Fruit fly (Drosophila melanogaster) whole organism, embryonic: Measurements from ENCODE around the gene cup.

Experiments
- ATbp ChIP-seq: fragments of 200-800 bp; sonication (Bioruptor generic); optimal IDR thresholded peaks from 2 replicates; lab custom pipeline; 2017; ENCODE audit warnings: missing biosample characterization, mild to moderate bottlenecking, missing genetic modification characterization, missing genetic modification reagents
- Asciz ChIP-seq: fragments of 200-800 bp; sonication (Bioruptor generic); optimal IDR thresholded peaks from 2 replicates; lab custom pipeline; 2017; ENCODE audit warnings: missing biosample characterization, mild to moderate bottlenecking, missing genetic modification characterization, missing genetic modification reagents
- BEAF-32 ChIP-seq: fragments of 200-800 bp; sonication (Bioruptor generic); optimal IDR thresholded peaks from 3 replicates; lab custom pipeline; 2017; ENCODE audit warnings: missing biosample characterization, missing genetic modification characterization, mild to moderate bottlenecking, moderate library complexity, missing genetic modification reagents
- BtbVII ChIP-seq: fragments of 200-800 bp; sonication (Bioruptor generic); optimal IDR thresholded peaks from 3 replicates; lab custom pipeline; 2017; ENCODE audit warnings: missing biosample characterization, mild to moderate bottlenecking, missing genetic modification characterization
- CG10147 ChIP-seq: fragments of 200-800 bp; sonication (Bioruptor generic); optimal IDR thresholded peaks from 2 replicates; lab custom pipeline; 2019; ENCODE audit warnings: missing biosample characterization, mild to moderate bottlenecking, missing genetic modification characterization, moderate library complexity
- CG10431 ChIP-seq: fragments of 200-800 bp; sonication (Bioruptor generic); optimal IDR thresholded peaks from 3 replicates; lab custom pipeline; 2018; ENCODE audit warnings: missing biosample characterization, mild to moderate bottlenecking, missing genetic modification characterization
- CG11398 ChIP-seq: fragments of 200-800 bp; sonication (Bioruptor generic); optimal IDR thresholded peaks from 2 replicates; lab custom pipeline; 2016; ENCODE audit warnings: missing biosample characterization, missing genetic modification characterization
- CG11723 ChIP-seq: fragments of 200-800 bp; sonication (Bioruptor generic); optimal IDR thresholded peaks from 2 replicates; lab custom pipeline; 2017; ENCODE audit warnings: missing biosample characterization, mild to moderate bottlenecking, missing genetic modification characterization
- CG14441 ChIP-seq: fragments of 200-800 bp; sonication (Bioruptor generic); IDR thresholded peaks from 2 replicates; pipeline ENCODE4 v1.3.6; 2022; ENCODE audit warnings: missing biosample characterization, missing genetic modification characterization
- CG15269 ChIP-seq: fragments of 200-800 bp; sonication (Bioruptor generic); optimal IDR thresholded peaks from 2 replicates; lab custom pipeline; 2018; ENCODE audit warnings: missing biosample characterization, mild to moderate bottlenecking, missing genetic modification characterization, moderate library complexity
- CG15479 ChIP-seq: fragments of 200-800 bp; sonication (Bioruptor generic); optimal IDR thresholded peaks from 3 replicates; lab custom pipeline; 2019; ENCODE audit warnings: missing biosample characterization, mild to moderate bottlenecking, missing genetic modification characterization, moderate library complexity
- CG15601 ChIP-seq: fragments of 200-800 bp; sonication (Bioruptor generic); optimal IDR thresholded peaks from 3 replicates; lab custom pipeline; 2019; ENCODE audit warnings: missing biosample characterization, mild to moderate bottlenecking, missing genetic modification characterization, moderate library complexity
- CG1603 ChIP-seq: fragments of 200-800 bp; sonication (Bioruptor generic); optimal IDR thresholded peaks from 2 replicates; lab custom pipeline; 2019; ENCODE audit warnings: missing biosample characterization, mild to moderate bottlenecking, missing genetic modification characterization, moderate library complexity
- CG2116 ChIP-seq: fragments of 200-800 bp; sonication (Bioruptor generic); optimal IDR thresholded peaks from 3 replicates; lab custom pipeline; 2018; ENCODE audit warnings: missing biosample characterization, mild to moderate bottlenecking, missing genetic modification characterization
- CG30403 ChIP-seq: fragments of 200-800 bp; sonication (Bioruptor generic); optimal IDR thresholded peaks from 3 replicates; lab custom pipeline; 2016; ENCODE audit warnings: missing biosample characterization, missing genetic modification characterization
- CG33213 ChIP-seq: fragments of 200-800 bp; sonication (Bioruptor generic); optimal IDR thresholded peaks from 3 replicates; lab custom pipeline; 2016; ENCODE audit warnings: missing biosample characterization, missing genetic modification characterization
- CG4730 ChIP-seq: fragments of 200-800 bp; sonication (Bioruptor generic); IDR thresholded peaks from 2 replicates; pipeline ENCODE4 v1.3.6; 2022; ENCODE audit warnings: missing biosample characterization, missing genetic modification characterization
- CG5953 ChIP-seq: fragments of 200-800 bp; sonication (Bioruptor generic); IDR thresholded peaks from 2 replicates; pipeline ENCODE4 v1.3.6; 2022; ENCODE audit warnings: missing biosample characterization, missing genetic modification characterization
- CG8944 ChIP-seq: fragments of 200-800 bp; sonication (Bioruptor generic); optimal IDR thresholded peaks from 3 replicates; lab custom pipeline; 2016; ENCODE audit warnings: missing biosample characterization, missing genetic modification characterization
- CG9727 ChIP-seq: fragments of 200-800 bp; sonication (Bioruptor generic); optimal IDR thresholded peaks from 3 replicates; lab custom pipeline; 2017; ENCODE audit warnings: missing biosample characterization, mild to moderate bottlenecking, missing genetic modification characterization
- CG9876 ChIP-seq: fragments of 200-800 bp; sonication (Bioruptor generic); optimal IDR thresholded peaks from 2 replicates; lab custom pipeline; 2016; ENCODE audit warnings: missing biosample characterization, missing genetic modification characterization
- Drgx ChIP-seq: fragments of 200-800 bp; sonication (Bioruptor generic); IDR thresholded peaks from 2 replicates; pipeline ENCODE4 v1.3.6; 2022; ENCODE audit warnings: missing biosample characterization, missing genetic modification characterization
- Hmr ChIP-seq: fragments of 200-800 bp; sonication (Bioruptor generic); optimal IDR thresholded peaks from 3 replicates; lab custom pipeline; 2017; ENCODE audit warnings: mild to moderate bottlenecking, missing biosample characterization, missing genetic modification reagents, missing genetic modification characterization
- Hr78 ChIP-seq, 2 experiments: fragments of 200-800 bp in 1 of 2; fragments of >200 bp in 1 of 2; sonication (Bioruptor generic) in 1 of 2; optimal IDR thresholded peaks; 2 replicates each; lab custom pipeline; 2017 to 2019; ENCODE audit warnings: missing biosample characterization in 2 of 2, missing genetic modification characterization in 2 of 2, mild to moderate bottlenecking in 1 of 2, moderate library complexity in 1 of 2
- NFAT ChIP-seq: fragments of 200-800 bp; sonication (Bioruptor generic); IDR thresholded peaks from 2 replicates; pipeline ENCODE4 v1.3.6; 2022; ENCODE audit warnings: missing biosample characterization, missing genetic modification characterization
- Xbp1 ChIP-seq: fragments of 200-800 bp; sonication (Bioruptor generic); optimal IDR thresholded peaks from 3 replicates; lab custom pipeline; 2016; ENCODE audit warnings: missing biosample characterization, mild to moderate bottlenecking, missing genetic modification characterization
- crc ChIP-seq: fragments of 200-800 bp; sonication (Bioruptor generic); optimal IDR thresholded peaks from 2 replicates; lab custom pipeline; 2016; ENCODE audit warnings: missing biosample characterization, missing genetic modification characterization
- crp ChIP-seq, 2 experiments: fragments of 200-800 bp; sonication (Bioruptor generic); optimal IDR thresholded peaks; 2 replicates in 1 of 2; 3 replicates in 1 of 2; lab custom pipeline; 2017; ENCODE audit warnings: missing biosample characterization in 2 of 2, missing genetic modification characterization in 2 of 2, mild to moderate bottlenecking in 1 of 2, moderate library complexity in 1 of 2
- dmrt99B ChIP-seq: fragments of 200-800 bp; sonication (Bioruptor generic); optimal IDR thresholded peaks from 2 replicates; lab custom pipeline; 2018; ENCODE audit warnings: missing biosample characterization, mild to moderate bottlenecking, missing genetic modification characterization, moderate library complexity
- gcm ChIP-seq: fragments of 200-800 bp; sonication (Bioruptor generic); optimal IDR thresholded peaks from 2 replicates; lab custom pipeline; 2019; ENCODE audit warnings: missing biosample characterization, mild to moderate bottlenecking, missing genetic modification characterization, moderate library complexity
- gt ChIP-seq: fragments of 200-800 bp; sonication (Bioruptor generic); IDR thresholded peaks from 2 replicates; pipeline ENCODE4 v1.3.6; 2022; ENCODE audit warnings: missing biosample characterization, missing genetic modification characterization
- ind ChIP-seq: fragments of 200-800 bp; sonication (Bioruptor generic); optimal IDR thresholded peaks from 3 replicates; lab custom pipeline; 2016; ENCODE audit warnings: missing biosample characterization, missing genetic modification characterization
- inv ChIP-seq: fragments of 200-800 bp; sonication (Bioruptor generic); IDR thresholded peaks from 2 replicates; pipeline ENCODE4 v1.3.6; 2022; ENCODE audit warnings: missing biosample characterization, missing genetic modification characterization; ENCODE audit not compliant: partially characterized antibody
- nau ChIP-seq: fragments of 200-800 bp; sonication (Bioruptor generic); optimal IDR thresholded peaks from 3 replicates; lab custom pipeline; 2017; ENCODE audit warnings: missing biosample characterization, mild to moderate bottlenecking, missing genetic modification characterization, missing genetic modification reagents
- nom ChIP-seq: fragments of 200-800 bp; sonication (Bioruptor generic); optimal IDR thresholded peaks from 2 replicates; lab custom pipeline; 2017; ENCODE audit warnings: missing biosample characterization, missing genetic modification characterization, mild to moderate bottlenecking, moderate library complexity, missing genetic modification reagents
- pfk ChIP-seq: fragments of 200-800 bp; sonication (Bioruptor generic); optimal IDR thresholded peaks from 2 replicates; lab custom pipeline; 2018; ENCODE audit warnings: missing biosample characterization, mild to moderate bottlenecking, missing genetic modification characterization, moderate library complexity
- phol ChIP-seq: fragments of 200-800 bp; sonication (Bioruptor generic); optimal IDR thresholded peaks from 3 replicates; lab custom pipeline; 2018; ENCODE audit warnings: missing biosample characterization, mild to moderate bottlenecking, missing genetic modification characterization, moderate library complexity
- row ChIP-seq: fragments of 200-800 bp; sonication (Bioruptor generic); IDR thresholded peaks from 3 replicates; pipeline ENCODE4 v1.3.6; 2022; ENCODE audit warnings: missing biosample characterization, missing genetic modification characterization
- slbo ChIP-seq: fragments of 200-800 bp; sonication (Bioruptor generic); IDR thresholded peaks from 2 replicates; pipeline ENCODE4 v1.3.6; 2022; ENCODE audit warnings: missing biosample characterization, missing genetic modification characterization
- sob ChIP-seq: fragments of 200-800 bp; sonication (Bioruptor generic); IDR thresholded peaks from 2 replicates; pipeline ENCODE4 v1.3.6; 2022; ENCODE audit warnings: missing biosample characterization, missing genetic modification characterization
- sqz ChIP-seq: fragments of 200-800 bp; sonication (Bioruptor generic); optimal IDR thresholded peaks from 3 replicates; lab custom pipeline; 2018; ENCODE audit warnings: missing biosample characterization, mild to moderate bottlenecking, missing genetic modification characterization
- stc ChIP-seq: fragments of 200-800 bp; sonication (Bioruptor generic); IDR thresholded peaks from 2 replicates; pipeline ENCODE4 v1.3.6; 2022; ENCODE audit warnings: missing biosample characterization, missing genetic modification characterization
- unpg ChIP-seq: fragments of 200-800 bp; sonication (Bioruptor generic); optimal IDR thresholded peaks from 3 replicates; lab custom pipeline; 2018; ENCODE audit warnings: missing biosample characterization, mild to moderate bottlenecking, missing genetic modification characterization, moderate library complexity
- zfh1 ChIP-seq: fragments of 200-800 bp; sonication (Bioruptor generic); IDR thresholded peaks from 3 replicates; pipeline ENCODE4 v1.3.6; 2022; ENCODE audit warnings: missing biosample characterization, missing genetic modification characterization

Gene cup

dm6 chr2L:6648163-6648628, 15.3 kb upstream of the cup start (continued):
- peak; percentile 92 for TF ChIP-seq CG15601 (tag; lab: Kevin White, UChicago)
- peak in 1 of 2 experiments; percentile 75 for TF ChIP-seq Hr78 (GFP tag; optimal IDR thresholded peaks at IDR 0.05; lab: Kevin White, UChicago)
- TF ChIP-seq sqz: peak; percentile 83
- peak; percentile 96 for TF ChIP-seq CG10147
- peak; percentile 80 for TF ChIP-seq CG10431 (GFP tag; lab: Kevin White, UChicago)
- TF ChIP-seq CG15269: peak; percentile 96
- peak; percentile 81 for TF ChIP-seq CG2116 (GFP tag; lab: Kevin White, UChicago)
- peak; percentile 80 for TF ChIP-seq crc (GFP tag; lab: Kevin White, UChicago)
- TF ChIP-seq CG15479 (GFP tag; lab: Kevin White, UChicago): peak; percentile 47
- TF ChIP-seq ind: peak; percentile 95
- peak; percentile 94 for TF ChIP-seq Drgx
- TF ChIP-seq BtbVII (GFP tag; lab: Kevin White, UChicago): peak; percentile 96
- peak; percentile 92 for TF ChIP-seq stc (GFP tag; lab: Robert Waterston, UW)
- TF ChIP-seq CG33213 (GFP tag; lab: Kevin White, UChicago): peak; percentile 88
- TF ChIP-seq gcm: peak; percentile 93
- peak; percentile 77 for TF ChIP-seq CG9876 (GFP tag; lab: Kevin White, UChicago)
- TF ChIP-seq NFAT (GFP tag; lab: Robert Waterston, UW): peak; percentile 72; the same call in 1 of the 2 replicates
- peak; percentile 89 for TF ChIP-seq CG8944 (GFP tag; lab: Kevin White, UChicago)
- peak; percentile 63 for TF ChIP-seq gt (GFP tag; lab: Robert Waterston, UW)
- TF ChIP-seq row: peak; percentile 95
- peak; percentile 93 for TF ChIP-seq nau (GFP tag; lab: Kevin White, UChicago)
- peak; percentile 95 for TF ChIP-seq slbo (GFP tag; lab: Robert Waterston, UW)
- peak; percentile 46 for TF ChIP-seq BEAF-32 (GFP tag; lab: Kevin White, UChicago)
- no peak for TF ChIP-seq inv (GFP tag; lab: Robert Waterston, UW)
- peak; percentile 97 for TF ChIP-seq Hmr
- peak; percentile 75 for TF ChIP-seq CG11398 (GFP tag; lab: Kevin White, UChicago)
- TF ChIP-seq phol (tag; lab: Kevin White, UChicago): peak; percentile 97
- TF ChIP-seq CG9727 (GFP tag; lab: Kevin White, UChicago): peak; percentile 97
- peak; percentile 82 for TF ChIP-seq CG5953 (GFP tag; lab: Robert Waterston, UW)
- peak; percentile 56 for TF ChIP-seq pfk (GFP tag; lab: Kevin White, UChicago)
- peak; percentile 94 for TF ChIP-seq Asciz (GFP tag; lab: Kevin White, UChicago)
- peak; percentile 96 for TF ChIP-seq Xbp1 (GFP tag; lab: Kevin White, UChicago)
- TF ChIP-seq CG11723 (GFP tag; lab: Kevin White, UChicago): peak; percentile 93
- TF ChIP-seq ATbp (GFP tag; lab: Kevin White, UChicago): peak; percentile 92
- peak; percentile 92 for TF ChIP-seq CG14441 (GFP tag; lab: Robert Waterston, UW)
- peak; percentile 90 for TF ChIP-seq zfh1 (GFP tag; lab: Robert Waterston, UW)
- TF ChIP-seq CG30403: peak; percentile 98
- TF ChIP-seq sob (GFP tag; lab: Robert Waterston, UW): peak; percentile 92
- TF ChIP-seq CG4730: peak; percentile 86
- TF ChIP-seq nom (GFP tag; lab: Kevin White, UChicago): peak; percentile 71
- TF ChIP-seq CG1603 (tag; lab: Kevin White, UChicago): peak; percentile 82
- peak in 1 of 2 experiments; percentile 67 for TF ChIP-seq crp (GFP tag; optimal IDR thresholded peaks at IDR 0.05; lab: Kevin White, UChicago)
- TF ChIP-seq unpg (GFP tag; lab: Kevin White, UChicago): peak; percentile 96
- peak; percentile 96 for TF ChIP-seq dmrt99B (tag; lab: Kevin White, UChicago)
